Worm (Caenorhabditis elegans) whole organism, young adult: ENCODE data around the gene K02A6.2.

Experiments used
- F49E8.2 ChIP-seq: sonication (generic microtip); optimal IDR thresholded peaks from 3 replicates; lab custom pipeline; 2017; ENCODE audit warnings: missing genetic modification characterization, mild to moderate bottlenecking, missing compliant biosample characterization, antibody characterized with exemption, moderate library complexity; ENCODE audit not compliant: insufficient read depth
- him-1 ChIP-seq: sonication (generic microtip); optimal IDR thresholded peaks from 2 replicates; lab custom pipeline; 2016; ENCODE audit warnings: missing genotype, missing genetic modification reagents, missing genetic modification characterization, missing compliant biosample characterization
- mel-28 ChIP-seq: sonication (generic microtip); optimal IDR thresholded peaks from 2 replicates; lab custom pipeline; 2016; ENCODE audit warnings: borderline replicate concordance, mild to moderate bottlenecking, missing genetic modification characterization, missing compliant biosample characterization
- unc-62 ChIP-seq: fragments of 150-350 bp; optimal IDR thresholded peaks from 2 replicates; lab custom pipeline; 2014; ENCODE audit warnings: missing biosample characterization, missing genetic modification reagents, missing genetic modification characterization

DNA sequence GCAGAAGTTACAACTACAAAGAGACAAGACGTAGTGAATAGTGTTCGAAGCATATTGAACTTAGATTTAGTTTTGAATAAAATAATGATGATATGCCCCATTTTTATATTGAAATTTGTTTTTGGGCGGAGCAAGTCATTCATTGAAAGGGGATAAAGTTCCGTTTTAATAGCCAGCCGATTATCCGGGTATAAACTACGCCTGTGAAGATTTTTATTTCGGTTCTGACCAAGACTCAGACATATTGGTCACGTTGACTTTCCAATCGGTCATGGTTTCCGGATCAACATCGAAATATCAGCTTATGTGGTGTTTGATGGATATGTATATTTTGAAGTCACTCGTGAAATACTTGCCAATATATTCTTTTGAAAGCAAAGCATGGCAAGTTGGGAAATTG lies 6.2 kb downstream of the K02A6.2 start, which contains the start of gene K02A6.4:
- TF ChIP-seq F49E8.2 (tag; lab: Kevin White, UChicago) (no peak), unc-62 (GFP tag; lab: Kevin White, UChicago) (no peak), him-1 (tag; lab: Kevin White, UChicago) (no peak), mel-28 (tag; lab: Kevin White, UChicago) (no peak)
